Fruit fly (Drosophila melanogaster) whole organism, adult: ENCODE data around the gene CG33096.

Source experiments
- CG11617 ChIP-seq: fragments of 200-800 bp; sonication (Bioruptor generic); optimal IDR thresholded peaks from 2 replicates; lab custom pipeline; 2017; ENCODE audit warnings: mild to moderate bottlenecking, missing biosample characterization, missing genetic modification reagents, missing genetic modification characterization
- CG12768 ChIP-seq: fragments of 200-800 bp; sonication (Bioruptor generic); optimal IDR thresholded peaks from 2 replicates; lab custom pipeline; 2017; ENCODE audit warnings: missing biosample characterization, missing genetic modification characterization, mild to moderate bottlenecking, moderate library complexity, missing genetic modification reagents
- CG14711 ChIP-seq: fragments of 200-800 bp; sonication (Bioruptor generic); optimal IDR thresholded peaks from 2 replicates; lab custom pipeline; 2018; ENCODE audit warnings: missing biosample characterization, mild to moderate bottlenecking, missing genetic modification characterization, moderate library complexity
- CG1620 ChIP-seq: fragments of 200-800 bp; sonication (Bioruptor generic); optimal IDR thresholded peaks from 2 replicates; lab custom pipeline; 2016; ENCODE audit warnings: missing biosample characterization, missing genetic modification characterization
- CG33017 ChIP-seq: fragments of 200-800 bp; sonication (Bioruptor generic); optimal IDR thresholded peaks from 2 replicates; lab custom pipeline; 2018; ENCODE audit warnings: missing biosample characterization, mild to moderate bottlenecking, missing genetic modification characterization, moderate library complexity
- CG5204 ChIP-seq: fragments of 200-800 bp; sonication (Bioruptor generic); optimal IDR thresholded peaks from 2 replicates; lab custom pipeline; 2016; ENCODE audit warnings: missing biosample characterization, missing genetic modification characterization
- CG7045 ChIP-seq: fragments of 200-800 bp; sonication (Bioruptor generic); optimal IDR thresholded peaks from 2 replicates; lab custom pipeline; 2017; ENCODE audit warnings: missing biosample characterization, mild to moderate bottlenecking, missing genetic modification characterization
- CG7101 ChIP-seq: fragments of 200-800 bp; sonication (Bioruptor generic); optimal IDR thresholded peaks from 2 replicates; lab custom pipeline; 2018; ENCODE audit warnings: missing biosample characterization, mild to moderate bottlenecking, missing genetic modification characterization, moderate library complexity
- Clk ChIP-seq: fragments of 200-800 bp; sonication (Bioruptor generic); optimal IDR thresholded peaks from 2 replicates; lab custom pipeline; 2017; ENCODE audit warnings: missing biosample characterization, missing genetic modification characterization
- Crg-1 ChIP-seq: fragments of 200-800 bp; sonication (Bioruptor generic); optimal IDR thresholded peaks from 2 replicates; lab custom pipeline; 2016; ENCODE audit warnings: missing biosample characterization, missing genetic modification characterization
- Hr96 ChIP-seq: fragments of 200-800 bp; sonication (Bioruptor generic); optimal IDR thresholded peaks from 2 replicates; lab custom pipeline; 2016; ENCODE audit warnings: missing biosample characterization, missing genetic modification characterization
- Mnt ChIP-seq: fragments of 200-800 bp; sonication (Bioruptor generic); optimal IDR thresholded peaks from 2 replicates; lab custom pipeline; 2016; ENCODE audit warnings: missing biosample characterization, mild to moderate bottlenecking, missing genetic modification characterization
- bab1 ChIP-seq: fragments of 200-800 bp; sonication (Bioruptor generic); optimal IDR thresholded peaks from 3 replicates; lab custom pipeline; 2019; ENCODE audit warnings: missing biosample characterization, mild to moderate bottlenecking, missing genetic modification characterization, moderate library complexity
- cic ChIP-seq: fragments of 200-800 bp; sonication (Bioruptor generic); optimal IDR thresholded peaks from 2 replicates; lab custom pipeline; 2017; ENCODE audit warnings: missing biosample characterization, mild to moderate bottlenecking, missing genetic modification characterization, moderate library complexity
- cnc ChIP-seq, 2 experiments: fragments of >200 bp; optimal IDR thresholded peaks; 2 replicates each; lab custom pipeline; 2017
- kay ChIP-seq: fragments of 200-800 bp; sonication (Bioruptor generic); peaks from one replicate; lab custom pipeline; 2016; ENCODE audit warnings: missing biosample characterization, missing genetic modification characterization, borderline replicate concordance
- ovo ChIP-seq: fragments of 200-800 bp; sonication (Bioruptor generic); optimal IDR thresholded peaks from 2 replicates; lab custom pipeline; 2016; ENCODE audit warnings: missing biosample characterization, missing genetic modification characterization
- pad ChIP-seq: fragments of 200-800 bp; sonication (Bioruptor generic); optimal IDR thresholded peaks from 3 replicates; lab custom pipeline; 2017; ENCODE audit warnings: missing biosample characterization, missing genetic modification characterization, mild to moderate bottlenecking, moderate library complexity, missing genetic modification reagents
- tj ChIP-seq: fragments of 200-800 bp; sonication (Bioruptor generic); optimal IDR thresholded peaks from 3 replicates; lab custom pipeline; 2017; ENCODE audit warnings: missing biosample characterization, mild to moderate bottlenecking, missing genetic modification characterization, moderate library complexity
- toe ChIP-seq: fragments of 200-800 bp; sonication (Bioruptor generic); optimal IDR thresholded peaks from 2 replicates; lab custom pipeline; 2016; ENCODE audit warnings: missing biosample characterization, missing genetic modification characterization

Gene CG33096

dm6 chr3R:25097486-25097885, at the start of gene CG33096, which contains the start of gene CG33095:
Gene CG33096 (plus strand): TSS chr3R:25097672.
Gene CG33095 (plus strand): TSS chr3R:25097672.
- no peak for TF ChIP-seq Clk (GFP tag; lab: Kevin White, UChicago)
- TF ChIP-seq CG1620 (GFP tag; lab: Kevin White, UChicago), result peak; percentile 21

- TF ChIP-seq CG14711 (no peak), cnc (optimal IDR thresholded peaks at IDR 0.05; lab: Kevin White, UChicago) (no peak), bab1 (GFP tag; lab: Kevin White, UChicago) (no peak), Crg-1 (no peak), tj (GFP tag; lab: Kevin White, UChicago) (no peak), CG33017 (tag; lab: Kevin White, UChicago) (no peak), pad (no peak), cic (GFP tag; lab: Kevin White, UChicago) (no peak), CG12768 (GFP tag; lab: Kevin White, UChicago) (no peak), CG7045 (GFP tag; lab: Kevin White, UChicago) (no peak), CG1620 (GFP tag; lab: Kevin White, UChicago) (no peak), toe (GFP tag; lab: Kevin White, UChicago) (no peak), Mnt (GFP tag; lab: Kevin White, UChicago) (no peak), Clk (GFP tag; lab: Kevin White, UChicago) (no peak), CG7101 (tag; lab: Kevin White, UChicago) (no peak)
These were observed 48.1 kb upstream of the CG33096 start, which contains the start of gene CG11791 for dm6 chr3R:25049383-25049741. Gene CG11791 (plus strand): TSS chr3R:25049616.

dm6 chr3R:25049742-25050517, 47.5 kb upstream of the CG33096 start:
- TF ChIP-seq CG14711 (peak; percentile 42), Hr96 (no peak), Clk (GFP tag; lab: Kevin White, UChicago) (no peak), toe (GFP tag; lab: Kevin White, UChicago) (no peak), CG5204 (GFP tag; lab: Kevin White, UChicago) (no peak), kay (GFP tag; lab: Kevin White, UChicago) (peak; percentile 100), CG12768 (GFP tag; lab: Kevin White, UChicago) (peak; percentile 92), CG11617 (GFP tag; lab: Kevin White, UChicago) (peak; percentile 30), bab1 (GFP tag; lab: Kevin White, UChicago) (peak; percentile 88), CG7101 (tag; lab: Kevin White, UChicago) (peak; percentile 67), cnc (optimal IDR thresholded peaks at IDR 0.05; lab: Kevin White, UChicago) (no peak), tj (GFP tag; lab: Kevin White, UChicago) (peak; percentile 68), ovo (GFP tag; lab: Kevin White, UChicago) (peak; percentile 46), CG7045 (GFP tag; lab: Kevin White, UChicago) (peak; percentile 35), Crg-1 (no peak), cic (GFP tag; lab: Kevin White, UChicago) (peak; percentile 95), CG1620 (GFP tag; lab: Kevin White, UChicago) (peak; percentile 16), Mnt (GFP tag; lab: Kevin White, UChicago) (peak; percentile 87), CG33017 (tag; lab: Kevin White, UChicago) (peak; percentile 82), pad (peak; percentile 65)

- TF ChIP-seq pad (no peak), CG12768 (GFP tag; lab: Kevin White, UChicago) (no peak), tj (GFP tag; lab: Kevin White, UChicago) (no peak), cnc (optimal IDR thresholded peaks at IDR 0.05; lab: Kevin White, UChicago) (no peak)
These were observed 46.8 kb upstream of the CG33096 start for dm6 chr3R:25050649-25051048.

- TF ChIP-seq Mnt (GFP tag; lab: Kevin White, UChicago), result peak; percentile 43
- peak; percentile 92 for TF ChIP-seq kay (GFP tag; lab: Kevin White, UChicago)
- TF ChIP-seq tj (GFP tag; lab: Kevin White, UChicago), result peak; percentile 9
- no peak for TF ChIP-seq bab1 (GFP tag; lab: Kevin White, UChicago)
- no peak for TF ChIP-seq CG1620 (GFP tag; lab: Kevin White, UChicago)
- TF ChIP-seq CG7101 (tag; lab: Kevin White, UChicago), result no peak
- TF ChIP-seq cic (GFP tag; lab: Kevin White, UChicago), result peak; percentile 78
These were observed 45.9 kb upstream of the CG33096 start for dm6 chr3R:25051441-25052097.

- TF ChIP-seq toe (GFP tag; lab: Kevin White, UChicago) (peak; percentile 52), kay (GFP tag; lab: Kevin White, UChicago) (peak; percentile 88), cnc (optimal IDR thresholded peaks at IDR 0.05; lab: Kevin White, UChicago) (no peak), CG7101 (tag; lab: Kevin White, UChicago) (peak; percentile 15), CG11617 (GFP tag; lab: Kevin White, UChicago) (peak; percentile 23), cic (GFP tag; lab: Kevin White, UChicago) (no peak), Hr96 (no peak), CG12768 (GFP tag; lab: Kevin White, UChicago) (no peak), Crg-1 (peak; percentile 38), CG14711 (peak; percentile 43), CG1620 (GFP tag; lab: Kevin White, UChicago) (peak; percentile 1), pad (peak; percentile 32), tj (GFP tag; lab: Kevin White, UChicago) (peak; percentile 1), CG7045 (GFP tag; lab: Kevin White, UChicago) (no peak), bab1 (GFP tag; lab: Kevin White, UChicago) (peak; percentile 64), CG33017 (tag; lab: Kevin White, UChicago) (no peak), Clk (GFP tag; lab: Kevin White, UChicago) (peak; percentile 7), ovo (GFP tag; lab: Kevin White, UChicago) (no peak), Mnt (GFP tag; lab: Kevin White, UChicago) (peak; percentile 42), CG5204 (GFP tag; lab: Kevin White, UChicago) (no peak)
These were observed 42.9 kb upstream of the CG33096 start, which contains the start of gene CG31109 for dm6 chr3R:25054451-25055188. Gene CG31109 (minus strand): TSS chr3R:25054653.
